Worm (Caenorhabditis elegans): Measurements from ENCODE around the gene pid-5.

Gene pid-5

DNA sequence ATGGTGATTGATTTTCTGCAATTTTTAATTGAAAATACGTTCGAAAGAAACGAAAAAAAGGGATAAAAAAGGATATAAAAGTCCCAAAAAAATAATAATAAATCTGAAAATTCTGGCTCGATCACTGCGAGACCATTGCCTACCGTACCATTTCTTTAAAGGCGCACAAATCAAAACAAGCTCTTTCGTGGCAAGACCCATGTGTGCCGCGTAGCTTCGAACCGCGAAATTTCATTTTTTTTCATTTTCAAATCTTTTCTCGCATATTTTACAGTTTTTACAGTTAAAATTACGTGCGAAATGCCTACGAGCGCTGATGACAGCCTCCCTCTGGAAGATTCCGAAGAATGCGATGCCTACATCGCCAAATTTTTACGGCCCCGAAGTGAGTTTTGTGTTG lies at the start of gene pid-5, which contains the start of gene coh-4:
Gene pid-5 (plus strand): TSS at position 259 of the 400 bp plus-strand sequence.
Gene coh-4 (minus strand): TSS at position 17 of the 400 bp plus-strand sequence.
- TF ChIP-seq pha-4 (tag; optimal IDR thresholded peaks at IDR 0.05): no peak
- no peak for TF ChIP-seq mdl-1 (tag; optimal IDR thresholded peaks at IDR 0.05)
- no peak for TF ChIP-seq lsy-12 (tag; optimal IDR thresholded peaks at IDR 0.05)
- no peak for TF ChIP-seq tbx-2 (tag; optimal IDR thresholded peaks at IDR 0.05)
- no peak for TF ChIP-seq ceh-16 (tag; optimal IDR thresholded peaks at IDR 0.05)
- no peak for TF ChIP-seq nhr-76 (tag; optimal IDR thresholded peaks at IDR 0.05)
- no peak for TF ChIP-seq ama-1 (optimal IDR thresholded peaks at IDR 0.05)
- TF ChIP-seq elt-2 (tag; optimal IDR thresholded peaks at IDR 0.05): no peak
- no peak for TF ChIP-seq nfya-1 (tag; optimal IDR thresholded peaks at IDR 0.05; ENCODE audit: insufficient read depth)
- no peak for TF ChIP-seq lin-39 (tag; optimal IDR thresholded peaks at IDR 0.05)
- TF ChIP-seq nhr-237 (tag; optimal IDR thresholded peaks at IDR 0.05): no peak
- TF ChIP-seq skn-1 (tag; optimal IDR thresholded peaks at IDR 0.05): no peak
- no peak for TF ChIP-seq ztf-4 (tag; optimal IDR thresholded peaks at IDR 0.05)
- TF ChIP-seq aly-2 (tag; optimal IDR thresholded peaks at IDR 0.05): no peak
- TF ChIP-seq hmg-11 (tag; optimal IDR thresholded peaks at IDR 0.05): no peak
- TF ChIP-seq mml-1 (tag; optimal IDR thresholded peaks at IDR 0.05): no peak
- TF ChIP-seq pqm-1 (tag; optimal IDR thresholded peaks at IDR 0.05): no peak
- TF ChIP-seq lin-15B (tag; optimal IDR thresholded peaks at IDR 0.05): no peak
- TF ChIP-seq fkh-2 (tag; optimal IDR thresholded peaks at IDR 0.05): no peak

DNA sequence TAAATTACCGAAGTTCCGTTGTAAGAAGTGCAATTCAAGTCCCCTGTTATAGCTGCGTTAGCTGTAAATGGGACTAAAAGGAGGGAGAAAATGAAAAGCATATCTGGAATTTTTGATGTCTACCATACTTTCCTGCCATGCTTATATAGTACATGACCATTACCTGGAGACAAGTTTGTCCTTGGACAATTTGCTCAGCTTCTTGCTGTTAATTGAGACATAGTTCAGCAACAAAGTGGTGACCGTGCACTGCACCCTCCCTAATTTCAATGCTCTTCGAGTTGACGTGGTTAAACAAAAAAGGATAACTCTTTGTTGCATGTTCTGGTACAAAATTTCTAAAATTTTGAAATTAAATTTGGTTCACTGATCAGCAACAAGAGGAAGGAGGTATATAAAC lies 48.2 kb upstream of the pid-5 start, which contains the start of gene T05B4.13:
Gene T05B4.13 (minus strand): TSS at position 101 of the 400 bp plus-strand sequence.
- TF ChIP-seq fkh-2 (tag; optimal IDR thresholded peaks at IDR 0.05) (no peak), mml-1 (tag; optimal IDR thresholded peaks at IDR 0.05) (no peak), skn-1 (tag; optimal IDR thresholded peaks at IDR 0.05) (no peak), lin-15B (tag; optimal IDR thresholded peaks at IDR 0.05) (no peak), ZK546.5 (tag; optimal IDR thresholded peaks at IDR 0.05) (no peak), nhr-28 (tag; optimal IDR thresholded peaks at IDR 0.05) (no peak), unc-62 (GFP tag; optimal IDR thresholded peaks at IDR 0.05) (no peak), ceh-82 (tag; optimal IDR thresholded peaks at IDR 0.05) (no peak), pha-4 (tag; optimal IDR thresholded peaks at IDR 0.05) (no peak), nhr-76 (tag; optimal IDR thresholded peaks at IDR 0.05) (no peak)

DNA sequence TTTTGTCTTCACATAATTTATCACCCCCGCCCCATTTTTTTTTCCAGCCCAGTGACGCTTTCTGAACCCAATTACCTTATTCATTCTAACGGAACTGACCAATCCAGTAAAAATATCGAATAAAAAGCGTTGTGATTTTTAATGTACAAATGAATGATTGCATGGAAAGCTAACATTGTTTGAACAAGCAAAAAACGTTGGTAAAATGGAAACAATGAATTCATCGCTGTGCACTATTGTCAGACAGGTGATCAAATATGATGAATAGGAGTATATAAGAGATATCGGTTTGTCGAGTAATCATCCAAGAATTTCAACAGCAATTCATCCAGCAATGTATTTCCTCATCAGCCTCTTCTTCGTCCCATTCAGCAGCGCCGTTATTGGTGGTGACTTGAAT lies 46.1 kb upstream of the pid-5 start, which contains the start of gene phat-4:
Gene phat-4 (plus strand): TSS at position 301 of the 400 bp plus-strand sequence.
- TF ChIP-seq daf-12 (tag; optimal IDR thresholded peaks at IDR 0.05) (no peak), pha-4 (tag; optimal IDR thresholded peaks at IDR 0.05) (no peak), fos-1 (tag; optimal IDR thresholded peaks at IDR 0.05) (no peak), pqm-1 (tag; optimal IDR thresholded peaks at IDR 0.05) (no peak), hmg-11 (tag; optimal IDR thresholded peaks at IDR 0.05) (no peak), fkh-10 (GFP tag; optimal IDR thresholded peaks at IDR 0.05) (no peak), ztf-11 (tag; optimal IDR thresholded peaks at IDR 0.05) (no peak), nhr-28 (tag; optimal IDR thresholded peaks at IDR 0.05) (no peak), snpc-4 (tag; optimal IDR thresholded peaks at IDR 0.05) (no peak), nhr-67 (tag; optimal IDR thresholded peaks at IDR 0.05) (no peak), elt-3 (tag; optimal IDR thresholded peaks at IDR 0.05) (no peak), nhr-77 (tag; optimal IDR thresholded peaks at IDR 0.05) (no peak), zag-1 (tag; optimal IDR thresholded peaks at IDR 0.05) (no peak), jun-1 (tag; optimal IDR thresholded peaks at IDR 0.05) (no peak), elt-2 (tag; optimal IDR thresholded peaks at IDR 0.05) (no peak), nhr-25 (tag; optimal IDR thresholded peaks at IDR 0.05) (no peak), unc-39 (tag; optimal IDR thresholded peaks at IDR 0.05) (no peak), lsy-12 (tag; optimal IDR thresholded peaks at IDR 0.05) (no peak)

DNA sequence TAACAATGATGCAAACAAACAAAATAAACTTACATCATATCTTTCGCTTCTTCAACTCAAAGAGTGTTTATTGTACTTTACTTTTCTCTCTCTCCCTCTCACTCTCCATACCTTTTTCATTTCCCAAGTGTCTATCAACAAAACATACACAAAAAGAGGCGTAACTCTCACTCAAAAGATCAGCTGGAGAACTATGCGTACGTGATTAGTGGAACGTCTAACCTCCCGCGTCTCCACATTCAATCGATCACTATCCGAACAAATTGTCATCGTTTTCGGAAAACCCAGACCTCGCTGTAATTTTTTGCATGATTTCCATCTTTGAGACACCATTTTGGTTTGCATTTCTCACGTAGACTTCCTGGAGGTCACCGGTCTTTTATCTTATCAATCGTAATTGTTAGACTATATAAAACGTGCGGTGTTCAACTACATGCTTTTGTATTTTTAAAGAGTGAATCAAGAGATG lies 44.2 kb upstream of the pid-5 start, which contains the start of gene nhr-57:
Gene nhr-57 (plus strand): TSS at position 419 of the 469 bp plus-strand sequence.
- TF ChIP-seq ZK546.5 (tag; optimal IDR thresholded peaks at IDR 0.05) (no peak), nhr-12 (tag; optimal IDR thresholded peaks at IDR 0.05) (no peak), tbx-2 (tag; optimal IDR thresholded peaks at IDR 0.05) (no peak), mdl-1 (tag; optimal IDR thresholded peaks at IDR 0.05) (peak; percentile 28), fos-1 (tag; optimal IDR thresholded peaks at IDR 0.05) (no peak), nhr-25 (tag; optimal IDR thresholded peaks at IDR 0.05) (peak; percentile 77), zag-1 (tag; optimal IDR thresholded peaks at IDR 0.05) (no peak), elt-3 (tag; optimal IDR thresholded peaks at IDR 0.05) (peak in 1 of 3 experiments; percentile 42), fkh-2 (tag; optimal IDR thresholded peaks at IDR 0.05) (no peak), lsy-12 (tag; optimal IDR thresholded peaks at IDR 0.05) (no peak), ztf-11 (tag; optimal IDR thresholded peaks at IDR 0.05) (no peak), hmg-11 (tag; optimal IDR thresholded peaks at IDR 0.05) (no peak), ceh-28 (tag; optimal IDR thresholded peaks at IDR 0.05) (peak; percentile 73), eor-1 (tag; optimal IDR thresholded peaks at IDR 0.05) (no peak), ceh-9 (tag; optimal IDR thresholded peaks at IDR 0.05) (no peak), pha-4 (tag; optimal IDR thresholded peaks at IDR 0.05) (peak; percentile 98), jun-1 (tag; optimal IDR thresholded peaks at IDR 0.05) (no peak), nhr-43 (tag; optimal IDR thresholded peaks at IDR 0.05; ENCODE audit: poor library complexity, severe bottlenecking) (peak; percentile 81), elt-2 (tag; optimal IDR thresholded peaks at IDR 0.05) (peak; percentile 82), ztf-4 (tag; optimal IDR thresholded peaks at IDR 0.05) (no peak), nhr-28 (tag; optimal IDR thresholded peaks at IDR 0.05) (no peak), pqm-1 (tag; optimal IDR thresholded peaks at IDR 0.05) (peak; percentile 74), nhr-23 (tag; optimal IDR thresholded peaks at IDR 0.05) (peak; percentile 67), ceh-16 (tag; optimal IDR thresholded peaks at IDR 0.05) (no peak), lin-39 (tag; optimal IDR thresholded peaks at IDR 0.05) (peak; percentile 53), nfya-1 (tag; optimal IDR thresholded peaks at IDR 0.05; ENCODE audit: insufficient read depth) (no peak), sea-2 (GFP tag; optimal IDR thresholded peaks at IDR 0.05) (no peak), R02D3.7 (tag; optimal IDR thresholded peaks at IDR 0.05) (no peak), lin-15B (tag; optimal IDR thresholded peaks at IDR 0.05) (no peak), nhr-77 (tag; optimal IDR thresholded peaks at IDR 0.05) (no peak), unc-39 (tag; optimal IDR thresholded peaks at IDR 0.05) (no peak), nhr-76 (tag; optimal IDR thresholded peaks at IDR 0.05) (no peak), ceh-82 (tag; optimal IDR thresholded peaks at IDR 0.05) (no peak)
